Worm (Caenorhabditis elegans): ENCODE data around the gene znf-598.

- TF ChIP-seq ceh-48 (tag; optimal IDR thresholded peaks at IDR 0.05) = no peak
- TF ChIP-seq pqm-1 (tag; optimal IDR thresholded peaks at IDR 0.05) = no peak
- TF ChIP-seq F13H6.1 (tag; optimal IDR thresholded peaks at IDR 0.05) = no peak
- no peak for TF ChIP-seq tbx-2 (tag; optimal IDR thresholded peaks at IDR 0.05)
- TF ChIP-seq nhr-11 (tag; optimal IDR thresholded peaks at IDR 0.05) = no peak
- TF ChIP-seq hlh-6 (tag; optimal IDR thresholded peaks at IDR 0.05) = no peak
- TF ChIP-seq pha-4 (tag; optimal IDR thresholded peaks at IDR 0.05) = no peak
- TF ChIP-seq unc-86 (tag; optimal IDR thresholded peaks at IDR 0.05) = no peak
- no peak for TF ChIP-seq dve-1 (tag; optimal IDR thresholded peaks at IDR 0.05)
- TF ChIP-seq rnt-1 (tag; optimal IDR thresholded peaks at IDR 0.05) = no peak
These were observed 23.9 kb downstream of the znf-598 start for ce11 chrII:7049470-7049869.

Measured in whole organism, late embryonic.